Fruit fly (Drosophila melanogaster): ENCODE data around the gene Saf6.

Saf6 gene

DNA sequence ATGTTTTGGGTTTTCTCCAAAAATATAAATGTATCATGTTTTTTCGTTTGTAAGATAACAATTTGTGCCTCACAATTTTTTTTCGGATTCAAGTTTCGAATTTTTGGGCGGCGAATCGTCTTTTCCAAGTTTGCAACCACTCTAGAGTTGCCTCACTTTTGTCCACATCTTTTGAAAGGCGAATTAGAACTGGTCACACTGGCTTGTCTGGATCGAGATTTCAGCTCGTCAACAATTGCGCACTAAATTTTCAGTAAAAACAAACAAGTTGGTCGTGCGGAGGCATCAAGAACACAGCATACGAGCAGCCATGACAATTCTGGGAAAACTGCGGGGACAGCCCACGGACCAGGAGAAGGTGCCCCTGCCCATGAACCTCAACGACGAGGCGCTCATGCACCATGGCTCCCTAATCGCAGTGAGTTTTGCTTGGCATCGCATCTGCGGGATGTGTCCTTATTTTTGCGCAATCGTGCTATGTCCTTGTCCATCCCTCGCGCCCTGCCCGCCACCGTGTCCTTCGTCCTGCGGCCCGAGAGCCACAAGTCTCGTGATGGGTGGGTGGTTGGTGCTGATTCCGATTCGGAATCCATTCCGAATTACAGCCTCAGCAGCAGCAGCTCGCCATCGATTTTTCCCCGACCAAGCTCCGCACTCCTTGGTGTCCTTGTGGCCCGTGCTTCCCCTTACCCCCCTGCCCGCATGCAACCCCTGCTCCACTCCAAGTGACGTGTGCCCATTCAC lies 5.7 kb upstream of the Saf6 start, which contains the start of gene CG3662 (continued):
- TF ChIP-seq HLH4C (GFP tag; IDR thresholded peaks at IDR 0.05; ENCODE audit: partially characterized antibody) (0 out of 3 replicates have a peak, but pooled peaks have one; percentile 20), CG15696 (tag; optimal IDR thresholded peaks at IDR 0.05) (no peak), CG17829 (tag; optimal IDR thresholded peaks at IDR 0.05) (peak; percentile 7), bab2 (GFP tag; optimal IDR thresholded peaks at IDR 0.05) (no peak), cwo (GFP tag; optimal IDR thresholded peaks at IDR 0.05) (peak; percentile 67), wek (GFP tag; optimal IDR thresholded peaks at IDR 0.05) (no peak), CG12659 (GFP tag; optimal IDR thresholded peaks at IDR 0.05) (peak; percentile 57), CG15269 (tag; optimal IDR thresholded peaks at IDR 0.05) (no peak), bcd (GFP tag; optimal IDR thresholded peaks at IDR 0.05) (peak; percentile 16), trem (tag; optimal IDR thresholded peaks at IDR 0.05) (peak; percentile 76), CG15514 (GFP tag; optimal IDR thresholded peaks at IDR 0.05) (peak; percentile 87), CG11504 (tag; optimal IDR thresholded peaks at IDR 0.05) (peak; percentile 46), NfI (GFP tag; optimal IDR thresholded peaks at IDR 0.05) (peak; percentile 8), CG11398 (GFP tag; optimal IDR thresholded peaks at IDR 0.05) (no peak), B-H1 (GFP tag; IDR thresholded peaks at IDR 0.05) (no peak), C15 (GFP tag; IDR thresholded peaks at IDR 0.05) (no peak), Fer1 (GFP tag; optimal IDR thresholded peaks at IDR 0.05) (peak; percentile 33), CG34422 (GFP tag; IDR thresholded peaks at IDR 0.05) (peak; percentile 43; the same call in 1 of the 3 replicates), ttk (GFP tag; IDR thresholded peaks at IDR 0.05) (no peak), Dek (tag; optimal IDR thresholded peaks at IDR 0.05) (peak; percentile 34), chm (GFP tag; IDR thresholded peaks at IDR 0.05) (0 out of 2 replicates have a peak, but pooled peaks have one; percentile 46), E2f2 (GFP tag; IDR thresholded peaks at IDR 0.05) (peak; percentile 99), hb (GFP tag; IDR thresholded peaks at IDR 0.05; ENCODE audit: partially characterized antibody) (no peak), her (GFP tag; optimal IDR thresholded peaks at IDR 0.05) (peak; percentile 60), CG2120 (GFP tag; optimal IDR thresholded peaks at IDR 0.05) (peak; percentile 31), ssp (GFP tag; IDR thresholded peaks at IDR 0.05) (0 out of 2 replicates have a peak, but pooled peaks have one; percentile 9), Bgb (GFP tag; IDR thresholded peaks at IDR 0.05; ENCODE audit: partially characterized antibody) (peak; percentile 18; the same call in 1 of the 2 replicates), Pdp1 (GFP tag; optimal IDR thresholded peaks at IDR 0.05) (peak in 1 of 2 experiments; percentile 44), CG16813 (GFP tag; IDR thresholded peaks at IDR 0.05; ENCODE audit: partially characterized antibody) (no peak), Deaf1 (tag; optimal IDR thresholded peaks at IDR 0.05) (peak; percentile 85), twi (tag; optimal IDR thresholded peaks at IDR 0.05) (peak; percentile 5), Opbp (GFP tag; IDR thresholded peaks at IDR 0.05; ENCODE audit: partially characterized antibody) (peak; percentile 64; the same call in 2 of the 3 replicates), BEAF-32 (GFP tag; optimal IDR thresholded peaks at IDR 0.05) (peak; percentile 52), CoRest (tag; optimal IDR thresholded peaks at IDR 0.05) (peak; percentile 39), sens (GFP tag) (peak; percentile 62), CG3847 (GFP tag; IDR thresholded peaks at IDR 0.05) (peak; percentile 72), Lhr (GFP tag; optimal IDR thresholded peaks at IDR 0.05) (peak; percentile 69), NC2β (GFP tag; optimal IDR thresholded peaks at IDR 0.05) (no peak), CG8290 (GFP tag; optimal IDR thresholded peaks at IDR 0.05) (no peak), CG8290 (tag; optimal IDR thresholded peaks at IDR 0.05) (no peak), sens-2 (GFP tag; IDR thresholded peaks at IDR 0.05) (no peak), CG10654 (GFP tag; optimal IDR thresholded peaks at IDR 0.05) (no peak), CG4404 (GFP tag; IDR thresholded peaks at IDR 0.05) (no peak), Tbp (GFP tag; optimal IDR thresholded peaks at IDR 0.05) (no peak), ems (GFP tag; optimal IDR thresholded peaks at IDR 0.05) (no peak), CG10543 (GFP tag; optimal IDR thresholded peaks at IDR 0.05) (no peak), Usf (GFP tag; optimal IDR thresholded peaks at IDR 0.05) (no peak), br (optimal IDR thresholded peaks at IDR 0.05) (no peak), CG8765 (GFP tag; IDR thresholded peaks at IDR 0.05) (no peak)
